Fruit fly (Drosophila melanogaster) whole organism, embryonic: Measurements from ENCODE around the gene Sfxn2.
A peak's percentile ranks its signal among the peaks of the same experiment; 100 is the strongest.

Source experiments
- CG8478 ChIP-seq: fragments of >200 bp; optimal IDR thresholded peaks from 2 replicates; lab custom pipeline; 2018
- Ptx1 ChIP-seq: fragments of 200-800 bp; sonication (Bioruptor generic); IDR thresholded peaks from 2 replicates; pipeline ENCODE4 v1.3.6; 2022; ENCODE audit warnings: missing biosample characterization, missing genetic modification characterization
- croc ChIP-seq: fragments of 200-800 bp; sonication (Bioruptor generic); conservative IDR thresholded peaks from 3 replicates; pipeline ENCODE4 v1.3.6; 2022; ENCODE audit warnings: missing biosample characterization, missing genetic modification characterization
- ham ChIP-seq: fragments of 200-800 bp; sonication (Bioruptor generic); IDR thresholded peaks from 2 replicates; pipeline ENCODE4 v1.3.6; 2022; ENCODE audit warnings: missing biosample characterization, missing genetic modification characterization
- pb ChIP-seq: fragments of 200-800 bp; sonication (Bioruptor generic); optimal IDR thresholded peaks from 3 replicates; lab custom pipeline; 2016; ENCODE audit warnings: missing biosample characterization, missing genetic modification characterization

- TF ChIP-seq pb (GFP tag; lab: Kevin White, UChicago) (no peak), ham (GFP tag; lab: Robert Waterston, UW) (no peak), croc (GFP tag; lab: Robert Waterston, UW) (peak; percentile 15; the same call in 1 of the 3 replicates), Ptx1 (peak; percentile 51; the same call in 1 of the 2 replicates), CG8478 (lab: Kevin White, UChicago) (no peak)
These were observed 6.1 kb upstream of the Sfxn2 start for dm6 chr3L:19056857-19057324.
